Fruit fly (Drosophila melanogaster) whole organism, embryonic: ENCODE data around the gene CG10470.

ENCODE experiments used
- CG12659 ChIP-seq: fragments of 200-800 bp; sonication (Bioruptor generic); optimal IDR thresholded peaks from 3 replicates; lab custom pipeline; 2017; ENCODE audit warnings: mild to moderate bottlenecking, missing biosample characterization, missing genetic modification reagents, missing genetic modification characterization
- E2f1 ChIP-seq: fragments of 200-800 bp; sonication (Bioruptor generic); IDR thresholded peaks from 2 replicates; pipeline ENCODE4 v1.3.6; 2022; ENCODE audit warnings: missing biosample characterization, missing genetic modification characterization
- az2 ChIP-seq: fragments of 200-800 bp; sonication (Bioruptor generic); optimal IDR thresholded peaks from 3 replicates; lab custom pipeline; 2016; ENCODE audit warnings: missing biosample characterization, missing genetic modification characterization

DNA sequence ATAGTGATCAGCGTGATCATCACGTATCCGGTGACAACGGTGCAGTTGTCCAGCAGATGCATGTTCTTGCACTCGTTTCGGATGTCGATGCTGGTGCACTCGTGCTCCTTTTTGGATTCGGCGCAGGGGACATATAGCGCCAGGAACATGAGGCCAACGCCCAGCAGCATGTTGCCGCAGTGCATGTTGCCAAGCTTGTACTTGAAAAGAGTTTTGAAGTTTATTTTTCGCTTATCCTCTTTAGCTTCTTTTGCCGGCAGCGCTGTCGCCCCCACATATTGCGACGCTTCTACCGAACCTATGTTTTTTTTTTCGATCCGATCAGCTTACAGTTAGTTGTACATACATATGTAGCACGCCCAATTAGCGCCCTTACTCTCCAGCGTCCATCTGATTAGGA lies 19.5 kb downstream of the CG10470 start:
- TF ChIP-seq E2f1 (GFP tag; lab: Robert Waterston, UW): no peak
- TF ChIP-seq CG12659: no peak
- no peak for TF ChIP-seq az2 (GFP tag; lab: Kevin White, UChicago)
